Worm (Caenorhabditis elegans) whole organism, L1 larva: ENCODE results near the gene pyp-1.

ENCODE experiments used
- F16B12.6 ChIP-seq: fragments of 150-350 bp; optimal IDR thresholded peaks from 2 replicates; lab custom pipeline; 2014; ENCODE audit warnings: missing biosample characterization, missing genetic modification characterization
- ama-1 ChIP-seq: fragments of 150-350 bp; optimal IDR thresholded peaks from 2 replicates; lab custom pipeline; 2014
- ces-1 ChIP-seq: fragments of 150-350 bp; optimal IDR thresholded peaks from 2 replicates; lab custom pipeline; 2014; ENCODE audit warnings: missing biosample characterization, missing genetic modification reagents, missing genetic modification characterization
- fkh-10 ChIP-seq: sonication (generic microtip); optimal IDR thresholded peaks from 2 replicates; lab custom pipeline; 2017; ENCODE audit warnings: missing biosample characterization, missing genetic modification reagents, missing genetic modification characterization
- hlh-17 ChIP-seq: fragments of 200-800 bp; sonication (Bioruptor generic); optimal IDR thresholded peaks from 2 replicates; lab custom pipeline; 2018; ENCODE audit warnings: missing genetic modification characterization, mild to moderate bottlenecking, missing compliant biosample characterization, moderate library complexity, borderline replicate concordance
- hlh-4 ChIP-seq: sonication (generic microtip); optimal IDR thresholded peaks from 2 replicates; lab custom pipeline; 2016; ENCODE audit warnings: mild to moderate bottlenecking, missing genetic modification characterization, missing compliant biosample characterization
- lin-13 ChIP-seq: fragments of 150-350 bp; optimal IDR thresholded peaks from 2 replicates; lab custom pipeline; 2014; ENCODE audit warnings: missing biosample characterization, missing genetic modification reagents, missing genetic modification characterization
- mdl-1 ChIP-seq, 2 experiments: fragments of 150-350 bp; optimal IDR thresholded peaks; 2 replicates each; lab custom pipeline; 2014 to 2017; ENCODE audit warnings: missing biosample characterization in 2 of 2, missing genetic modification characterization in 2 of 2, inconsistent platforms in 1 of 2
- pag-3 ChIP-seq: sonication (generic microtip); optimal IDR thresholded peaks from 2 replicates; lab custom pipeline; 2017; ENCODE audit warnings: missing genetic modification characterization, mild to moderate bottlenecking, missing compliant biosample characterization, antibody characterized with exemption, borderline replicate concordance; ENCODE audit not compliant: insufficient read depth
- pqm-1 ChIP-seq: sonication (generic microtip); optimal IDR thresholded peaks from 3 replicates; lab custom pipeline; 2017; ENCODE audit warnings: missing biosample characterization, missing genetic modification characterization
- rnt-1 ChIP-seq: sonication (generic microtip); optimal IDR thresholded peaks from 2 replicates; lab custom pipeline; 2016; ENCODE audit warnings: mild to moderate bottlenecking, missing genetic modification characterization, moderate library complexity, missing compliant biosample characterization
- skn-1 ChIP-seq: fragments of 150-350 bp; optimal IDR thresholded peaks from 2 replicates; lab custom pipeline; 2014; ENCODE audit warnings: missing biosample characterization, missing genetic modification characterization
- unc-62 ChIP-seq: fragments of 150-350 bp; optimal IDR thresholded peaks from 2 replicates; lab custom pipeline; 2014; ENCODE audit warnings: missing biosample characterization, missing genetic modification reagents, missing genetic modification characterization

- no peak for TF ChIP-seq pag-3 (tag; lab: Kevin White, UChicago)
- TF ChIP-seq hlh-4 (tag; lab: Kevin White, UChicago), result no peak
- TF ChIP-seq ama-1, result no peak
- TF ChIP-seq rnt-1 (tag; lab: Kevin White, UChicago), result no peak
- TF ChIP-seq pqm-1 (tag; lab: Kevin White, UChicago), result no peak
- TF ChIP-seq fkh-10 (GFP tag; lab: Kevin White, UChicago), result no peak
- TF ChIP-seq unc-62 (GFP tag; lab: Kevin White, UChicago), result no peak
- no peak for TF ChIP-seq F16B12.6
- no peak for TF ChIP-seq lin-13 (GFP tag; lab: Kevin White, UChicago)
- TF ChIP-seq ces-1 (GFP tag; lab: Kevin White, UChicago), result no peak
- TF ChIP-seq mdl-1 (tag; optimal IDR thresholded peaks at IDR 0.05; lab: Kevin White, UChicago), result no peak
- no peak for TF ChIP-seq hlh-17 (GFP tag; lab: Kevin White, UChicago)
- no peak for TF ChIP-seq skn-1 (tag; lab: Kevin White, UChicago)
Observed at ce11 chrIV:10016977-10017376, 18.3 kb upstream of the pyp-1 start, which contains the start of gene ent-7.
